Fruit fly (Drosophila melanogaster): ENCODE data around the gene mRpL19.
A peak's percentile ranks its signal among the peaks of the same experiment; 100 is the strongest.

The mRpL19 gene

dm6 chr3R:8659200-8659897 is 14.6 kb upstream of the mRpL19 start (continued):
- TF ChIP-seq Eip93F (GFP tag; optimal IDR thresholded peaks at IDR 0.05) (peak; percentile 62), Sox14 (GFP tag; optimal IDR thresholded peaks at IDR 0.05) (peak; percentile 78), CG6163 (GFP tag; IDR thresholded peaks at IDR 0.05) (peak; percentile 73; the same call in 2 of the 3 replicates), CG8319 (GFP tag; optimal IDR thresholded peaks at IDR 0.05) (peak; percentile 12), CG34406 (GFP tag; optimal IDR thresholded peaks at IDR 0.05) (peak; percentile 47), Hr39 (GFP tag; optimal IDR thresholded peaks at IDR 0.05) (peak; percentile 67), ss (GFP tag; optimal IDR thresholded peaks at IDR 0.05) (peak; percentile 50 to 59), fd59A (GFP tag; optimal IDR thresholded peaks at IDR 0.05) (peak; percentile 5), CG8632 (GFP tag; optimal IDR thresholded peaks at IDR 0.05) (peak; percentile 48)

dm6 chr3R:8659907-8660660 is 13.8 kb upstream of the mRpL19 start:
- TF ChIP-seq achi (GFP tag; optimal IDR thresholded peaks at IDR 0.05) (peak; percentile 51), eg (GFP tag; IDR thresholded peaks at IDR 0.05) (0 out of 3 replicates have a peak, but pooled peaks have one; percentile 31), lz (GFP tag; optimal IDR thresholded peaks at IDR 0.05) (peak; percentile 34), acj6 (GFP tag; optimal IDR thresholded peaks at IDR 0.05) (no peak), Hr38 (GFP tag; optimal IDR thresholded peaks at IDR 0.05) (no peak), Sox14 (GFP tag; optimal IDR thresholded peaks at IDR 0.05) (peak; percentile 79), CG6163 (GFP tag; IDR thresholded peaks at IDR 0.05) (peak; percentile 52), CG1621 (tag; optimal IDR thresholded peaks at IDR 0.05) (peak; percentile 99), CG31627 (GFP tag; optimal IDR thresholded peaks at IDR 0.05) (peak; percentile 7), net (GFP tag; optimal IDR thresholded peaks at IDR 0.05) (no peak), CG4318 (GFP tag; optimal IDR thresholded peaks at IDR 0.05) (no peak), CG7368 (GFP tag; optimal IDR thresholded peaks at IDR 0.05) (peak; percentile 9), CG6854 (GFP tag; optimal IDR thresholded peaks at IDR 0.05) (peak; percentile 27), Blimp-1 (GFP tag; optimal IDR thresholded peaks at IDR 0.05) (peak; percentile 54), svp (GFP tag) (peak; percentile 69), dsx (GFP tag; optimal IDR thresholded peaks at IDR 0.05; ENCODE audit: poor library complexity, severe bottlenecking) (peak; percentile 1), Smox (GFP tag; optimal IDR thresholded peaks at IDR 0.05) (peak; percentile 20), Ets21C (GFP tag; optimal IDR thresholded peaks at IDR 0.05) (no peak), CG3919 (GFP tag; optimal IDR thresholded peaks at IDR 0.05) (peak; percentile 36), CG6808 (GFP tag; optimal IDR thresholded peaks at IDR 0.05) (peak; percentile 24), Gug (GFP tag; IDR thresholded peaks at IDR 0.05) (no peak), CG3032 (tag; optimal IDR thresholded peaks at IDR 0.05) (peak; percentile 29), Eip78C (GFP tag) (peak; percentile 29)

dm6 chr3R:8660661-8661060 is 13.2 kb upstream of the mRpL19 start, which contains the start of gene bel:
TSS of gene bel (minus strand) at chr3R:8660761.
- no peak for TF ChIP-seq lz (GFP tag; optimal IDR thresholded peaks at IDR 0.05)
- TF ChIP-seq Hr4 (GFP tag; optimal IDR thresholded peaks at IDR 0.05): no peak
- no peak for TF ChIP-seq CG3032 (tag; optimal IDR thresholded peaks at IDR 0.05)
- no peak for TF ChIP-seq CG8119 (GFP tag; IDR thresholded peaks at IDR 0.05)
- no peak for TF ChIP-seq ss (GFP tag; optimal IDR thresholded peaks at IDR 0.05)
- TF ChIP-seq topi (GFP tag; optimal IDR thresholded peaks at IDR 0.05): no peak
- TF ChIP-seq pdm3 (GFP tag; optimal IDR thresholded peaks at IDR 0.05): no peak
- TF ChIP-seq CG6854 (GFP tag; optimal IDR thresholded peaks at IDR 0.05): no peak
- no peak for TF ChIP-seq fd59A (GFP tag; optimal IDR thresholded peaks at IDR 0.05)
- TF ChIP-seq CG10631 (GFP tag; optimal IDR thresholded peaks at IDR 0.05): no peak
- TF ChIP-seq Gug (GFP tag; IDR thresholded peaks at IDR 0.05): no peak
- TF ChIP-seq dsx (GFP tag; optimal IDR thresholded peaks at IDR 0.05; ENCODE audit: poor library complexity, severe bottlenecking): no peak
- no peak for TF ChIP-seq salr (GFP tag; optimal IDR thresholded peaks at IDR 0.05)
- TF ChIP-seq CG8632 (GFP tag; optimal IDR thresholded peaks at IDR 0.05): no peak
- no peak for TF ChIP-seq fkh (GFP tag; optimal IDR thresholded peaks at IDR 0.05)
- TF ChIP-seq spab (GFP tag; optimal IDR thresholded peaks at IDR 0.05): no peak
- no peak for TF ChIP-seq CG7368 (GFP tag; optimal IDR thresholded peaks at IDR 0.05)
- no peak for TF ChIP-seq CG11294 (GFP tag; IDR thresholded peaks at IDR 0.05)

Measured in whole organism, prepupa.